Worm (Caenorhabditis elegans) whole organism, L2 larva: Measurements from ENCODE around the gene F13D11.3.

Source experiments
- R02D3.7 ChIP-seq: fragments of 150-350 bp; optimal IDR thresholded peaks from 2 replicates; lab custom pipeline; 2014; ENCODE audit warnings: missing biosample characterization, missing genetic modification characterization
- Y55F3AM.14 ChIP-seq: fragments of 200-800 bp; sonication (Bioruptor generic); optimal IDR thresholded peaks from 2 replicates; lab custom pipeline; 2018; ENCODE audit warnings: mild to moderate bottlenecking, missing genetic modification characterization, missing compliant biosample characterization
- ZK546.5 ChIP-seq: sonication (generic microtip); optimal IDR thresholded peaks from 2 replicates; lab custom pipeline; 2017; ENCODE audit warnings: missing biosample characterization, missing genetic modification characterization
- alr-1 ChIP-seq: fragments of 150-350 bp; optimal IDR thresholded peaks from 2 replicates; lab custom pipeline; 2014; ENCODE audit warnings: missing biosample characterization, missing genetic modification characterization
- dmd-4 ChIP-seq: sonication (generic microtip); optimal IDR thresholded peaks from 2 replicates; lab custom pipeline; 2017; ENCODE audit warnings: missing biosample characterization, missing genetic modification characterization
- elt-1 ChIP-seq: fragments of 150-350 bp; optimal IDR thresholded peaks from 2 replicates; lab custom pipeline; 2014; ENCODE audit warnings: missing biosample characterization, missing genetic modification characterization
- elt-3 ChIP-seq: sonication (generic microtip); optimal IDR thresholded peaks from 2 replicates; lab custom pipeline; 2017; ENCODE audit warnings: missing biosample characterization, missing genetic modification characterization
- fos-1 ChIP-seq: fragments of 150-350 bp; optimal IDR thresholded peaks from 2 replicates; lab custom pipeline; 2014; ENCODE audit warnings: missing biosample characterization, missing genetic modification characterization
- gmeb-1 ChIP-seq: fragments of 150-350 bp; optimal IDR thresholded peaks from 2 replicates; lab custom pipeline; 2014; ENCODE audit warnings: missing biosample characterization, missing genetic modification characterization
- lin-13 ChIP-seq: fragments of 150-350 bp; optimal IDR thresholded peaks from 2 replicates; lab custom pipeline; 2014; ENCODE audit warnings: missing biosample characterization, missing genetic modification reagents, missing genetic modification characterization
- mdl-1 ChIP-seq, 2 experiments: fragments of 150-350 bp in 1 of 2; sonication (generic microtip) in 1 of 2; optimal IDR thresholded peaks; 2 replicates each; lab custom pipeline; 2017; ENCODE audit warnings: missing biosample characterization in 2 of 2, missing genetic modification characterization in 2 of 2
- nhr-23 ChIP-seq: fragments of 150-350 bp; optimal IDR thresholded peaks from 2 replicates; lab custom pipeline; 2014; ENCODE audit warnings: missing biosample characterization, missing genetic modification reagents, missing genetic modification characterization
- nhr-6 ChIP-seq: fragments of 150-350 bp; optimal IDR thresholded peaks from 2 replicates; lab custom pipeline; 2014; ENCODE audit warnings: missing biosample characterization, missing genetic modification characterization
- nhr-77 ChIP-seq: fragments of 150-350 bp; optimal IDR thresholded peaks from 2 replicates; lab custom pipeline; 2014; ENCODE audit warnings: missing biosample characterization, missing genetic modification characterization
- unc-55 ChIP-seq: fragments of 150-350 bp; sonication (generic microtip); optimal IDR thresholded peaks from 3 replicates; lab custom pipeline; 2014; ENCODE audit warnings: missing biosample characterization, missing genetic modification reagents, missing genetic modification characterization

F13D11.3 gene

DNA sequence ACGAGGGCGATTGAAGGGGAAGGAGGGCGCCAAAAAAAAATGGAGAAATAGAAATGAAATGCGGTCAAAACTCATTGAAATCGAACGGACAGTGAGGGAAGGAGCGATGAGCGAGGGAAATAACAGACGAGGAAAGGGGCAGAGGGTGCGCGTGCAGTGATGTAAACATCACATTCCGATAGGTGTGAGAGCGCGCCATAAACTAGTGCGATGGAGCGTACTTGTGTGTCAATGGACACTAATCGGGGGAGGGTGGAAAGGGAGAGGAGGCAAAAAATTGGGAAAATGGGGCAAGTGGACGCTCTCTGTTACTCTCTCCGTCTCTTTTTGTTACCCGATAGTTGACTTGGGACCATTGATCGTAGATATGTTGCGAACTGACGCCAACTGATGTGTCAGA is 41.8 kb downstream of the F13D11.3 start (continued):
- TF ChIP-seq alr-1 (tag; lab: Kevin White, UChicago) (no peak), elt-3 (tag; lab: Kevin White, UChicago) (no peak), nhr-23 (tag; lab: Kevin White, UChicago) (no peak), nhr-6 (tag; lab: Kevin White, UChicago) (no peak), R02D3.7 (no peak), elt-1 (tag; lab: Kevin White, UChicago) (no peak), nhr-77 (tag; lab: Kevin White, UChicago) (no peak), unc-55 (peak; percentile 14), lin-13 (GFP tag; lab: Kevin White, UChicago) (no peak), Y55F3AM.14 (no peak), ZK546.5 (tag; lab: Kevin White, UChicago) (no peak), mdl-1 (tag; optimal IDR thresholded peaks at IDR 0.05; lab: Kevin White, UChicago) (no peak), dmd-4 (tag; lab: Kevin White, UChicago) (no peak)
- TF ChIP-seq, all 48 proteins: peak for 12

DNA sequence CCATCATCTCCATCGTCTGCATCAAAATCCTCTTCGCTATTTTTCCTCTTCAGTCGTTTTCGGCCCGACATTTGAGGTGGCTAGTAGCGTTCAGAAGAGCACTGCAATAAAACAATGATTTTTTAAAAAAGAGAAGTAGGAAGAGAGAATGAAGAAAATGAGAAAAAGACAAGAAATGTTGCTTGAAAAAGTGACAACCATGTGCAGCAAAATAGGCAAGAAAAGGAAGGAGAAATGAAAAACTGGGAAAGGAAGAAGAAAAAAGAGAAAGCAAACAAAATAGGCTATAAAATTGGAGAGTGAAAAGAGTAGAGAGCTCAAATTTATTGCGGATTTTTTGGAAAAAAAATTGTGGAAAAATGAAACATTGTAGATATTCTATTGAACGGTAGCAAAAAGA is 42.4 kb downstream of the F13D11.3 start, which contains the start of gene tag-294:
TSS of gene tag-294 (minus strand) at position 101 of the 400 bp plus-strand sequence.
- no peak for TF ChIP-seq gmeb-1 (tag; lab: Kevin White, UChicago)
- TF ChIP-seq unc-55, result peak; percentile 73
- TF ChIP-seq fos-1 (tag; lab: Kevin White, UChicago), result no peak
